Fruit fly (Drosophila melanogaster) whole organism, larva: ENCODE data around the gene CG15468.
A peak's percentile ranks its signal among the peaks of the same experiment; 100 is the strongest.

ENCODE experiments used
- noc ChIP-seq: fragments of 200-800 bp; sonication (Bioruptor generic); optimal IDR thresholded peaks from 3 replicates; lab custom pipeline; 2019; ENCODE audit warnings: missing biosample characterization, mild to moderate bottlenecking, missing genetic modification characterization, moderate library complexity

CG15468 gene

DNA sequence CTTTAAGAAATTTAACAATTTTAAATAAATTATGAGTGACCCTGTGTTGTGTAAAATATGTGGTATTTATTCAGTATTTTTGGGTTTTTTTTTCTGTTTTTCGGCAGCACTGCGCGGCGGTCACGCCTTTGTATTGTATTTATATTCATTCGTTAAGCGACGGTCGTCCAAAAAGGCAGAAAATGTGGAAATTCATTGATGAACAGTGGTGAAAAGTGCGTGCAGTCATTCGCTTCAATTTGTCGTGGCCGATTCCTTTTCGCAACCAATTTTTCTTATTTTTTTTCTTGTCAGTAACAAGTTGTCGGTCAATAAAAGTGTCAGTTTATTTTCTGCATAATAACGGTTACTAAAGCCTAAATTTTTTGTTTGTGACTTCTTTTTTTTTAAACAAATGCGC lies 21.9 kb downstream of the CG15468 start, which contains the start of gene Ptp4E:
Gene Ptp4E, plus strand, starts transcription at position 143 of the 400 bp plus-strand sequence.
- no peak for TF ChIP-seq noc (tag; lab: Kevin White, UChicago)

DNA sequence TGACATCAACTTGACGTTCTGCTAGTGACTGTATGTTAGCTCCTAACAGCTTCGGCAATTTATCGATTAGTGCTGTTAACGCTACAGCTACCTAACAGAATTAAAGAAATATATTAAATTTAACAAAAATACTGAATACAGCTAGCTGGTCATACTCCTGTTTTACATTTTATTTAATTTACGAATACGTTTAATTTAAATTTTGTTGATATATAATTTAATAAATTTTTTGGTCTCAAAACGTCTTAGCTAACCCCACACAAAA lies 22.9 kb downstream of the CG15468 start, which contains the start of gene CG44774:
Gene CG44774, minus strand, starts transcription at position 34 of the 265 bp plus-strand sequence.
- TF ChIP-seq noc (tag; lab: Kevin White, UChicago): no peak

DNA sequence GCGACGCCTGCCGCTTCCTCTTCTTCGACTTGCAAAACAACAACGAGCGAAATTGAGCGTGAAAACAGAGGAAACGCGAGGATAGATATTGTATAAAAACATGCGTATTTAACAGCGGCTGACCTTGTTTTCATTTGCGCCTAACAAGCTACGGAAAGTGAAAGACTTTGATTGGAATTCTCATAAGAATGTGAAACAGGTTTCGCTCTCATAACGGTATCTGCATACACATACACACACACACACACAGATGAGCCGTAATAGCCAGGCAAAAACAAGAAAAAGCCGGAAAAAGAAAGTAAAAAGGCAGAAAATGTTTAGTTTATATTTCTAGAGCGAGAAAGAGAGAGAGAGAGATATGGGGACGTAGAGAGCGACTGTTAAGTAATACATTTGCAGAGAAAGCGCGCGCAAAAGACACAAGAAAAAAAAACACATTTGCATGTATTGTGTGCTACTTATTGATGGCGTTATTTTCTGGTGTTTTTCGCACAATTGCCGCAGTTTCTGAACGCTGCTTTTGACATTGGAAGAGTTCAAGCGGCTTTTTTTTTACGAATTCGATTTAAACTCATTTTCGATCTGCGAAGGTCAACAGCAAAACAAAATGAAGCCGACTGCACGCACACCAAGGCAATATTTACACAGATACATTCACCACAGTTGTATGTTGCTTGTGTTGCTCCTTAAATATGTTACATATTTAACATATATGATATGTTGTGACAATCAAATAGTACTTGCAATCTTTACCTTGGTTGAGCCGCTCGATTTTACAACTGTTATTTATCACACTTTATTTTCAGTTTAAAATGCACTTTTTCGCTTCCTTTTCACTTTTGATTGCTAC lies 23.5 kb downstream of the CG15468 start:
- TF ChIP-seq noc (tag; lab: Kevin White, UChicago): no peak

DNA sequence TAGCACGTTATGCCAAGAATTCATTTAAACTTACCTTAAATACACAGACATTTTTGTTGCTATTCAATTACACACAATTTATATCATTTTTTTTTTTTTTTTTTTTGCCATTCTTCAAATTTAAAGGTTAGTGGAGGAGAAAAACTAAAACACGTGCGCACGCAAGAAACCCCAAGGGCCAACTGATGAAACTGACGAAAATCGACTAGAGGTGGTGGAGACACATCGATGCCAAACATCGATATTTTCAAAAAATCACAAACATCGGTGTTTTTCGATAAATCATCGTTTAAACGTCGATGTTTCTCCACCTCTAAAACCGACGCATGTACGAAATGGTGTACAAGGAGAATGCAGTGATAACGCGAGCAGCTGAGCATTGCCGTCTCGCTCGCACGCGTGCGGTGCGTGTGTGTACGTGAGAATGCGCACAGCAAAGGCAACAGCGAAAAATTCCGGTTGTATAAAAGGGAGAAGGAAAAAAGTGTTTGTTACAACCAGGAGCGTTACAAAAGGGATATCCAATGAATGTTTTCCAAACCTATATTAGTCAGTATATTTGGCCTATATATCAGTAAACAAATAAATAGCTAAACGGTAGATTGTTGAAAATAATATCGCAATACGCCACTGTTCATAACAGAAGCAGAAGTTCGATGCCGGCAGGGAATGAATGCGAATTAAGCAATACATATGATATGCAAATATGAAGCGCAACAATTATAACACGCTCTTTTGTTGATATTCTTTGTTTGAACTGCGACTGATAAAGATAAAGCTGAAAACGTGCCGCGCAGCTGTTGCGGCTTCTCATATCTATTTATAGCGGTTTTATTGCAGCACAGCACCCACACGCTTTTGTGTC lies 24.7 kb downstream of the CG15468 start:
- no peak for TF ChIP-seq noc (tag; lab: Kevin White, UChicago)

DNA sequence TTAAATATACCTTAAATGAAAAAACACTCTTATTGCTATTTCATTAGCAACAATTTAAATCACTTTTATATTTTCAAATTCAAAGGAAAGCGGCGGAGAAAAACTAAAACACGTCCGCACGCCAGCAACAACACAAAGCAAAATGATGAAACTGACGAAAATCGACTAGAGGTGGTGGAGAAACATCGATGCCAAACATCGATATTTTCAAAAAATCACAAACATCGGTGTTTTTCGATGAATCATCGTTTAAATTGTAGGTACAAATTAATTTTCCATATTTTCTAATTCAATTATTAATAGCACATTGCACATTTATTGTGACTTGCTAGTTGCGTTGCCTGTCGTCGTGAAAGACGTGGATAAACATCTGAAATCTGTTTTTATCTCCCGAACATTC lies 29.9 kb downstream of the CG15468 start:
- TF ChIP-seq noc (tag; lab: Kevin White, UChicago): no peak

DNA sequence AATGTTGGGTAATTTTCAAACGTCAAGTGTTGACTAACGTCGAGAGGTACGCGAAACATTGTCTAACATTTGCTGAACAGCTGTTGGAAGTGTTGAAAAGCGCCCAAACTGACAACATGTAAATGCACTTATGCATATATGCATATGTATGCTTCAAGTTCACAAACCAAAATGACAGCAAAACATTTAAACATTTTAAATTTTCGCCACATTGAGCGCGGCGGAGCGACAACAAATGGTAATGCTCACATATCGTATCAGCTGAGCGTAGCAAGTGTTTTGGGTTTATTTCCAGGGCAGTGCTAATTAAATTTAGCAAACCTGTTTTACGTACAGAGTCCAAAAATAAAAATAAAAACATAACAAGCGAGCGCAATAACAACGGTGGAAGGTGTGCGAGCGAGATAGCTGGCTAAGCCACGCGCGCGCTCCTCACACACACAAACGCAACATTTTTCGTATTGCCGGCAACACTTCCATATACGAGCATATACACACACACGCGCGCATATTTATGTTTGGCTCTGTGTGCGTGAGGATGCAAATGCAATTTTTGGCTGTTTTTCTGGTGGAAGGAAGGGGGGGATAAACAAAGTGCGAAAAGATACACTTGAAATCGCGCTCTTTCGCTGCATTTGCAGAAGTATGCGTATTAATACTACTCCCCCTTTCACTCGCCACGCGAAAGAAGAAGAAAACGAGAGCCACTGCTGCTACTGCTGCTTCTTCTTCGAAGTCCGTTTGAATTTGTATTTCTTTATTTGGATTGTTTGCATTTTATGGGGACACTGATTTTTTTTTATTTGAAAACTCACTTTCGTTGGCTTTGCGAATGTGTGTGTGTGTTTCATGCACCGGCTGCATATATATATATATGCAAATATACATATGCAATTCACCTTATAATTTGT lies 30.6 kb downstream of the CG15468 start:
- peak; percentile 41 for TF ChIP-seq noc (tag; lab: Kevin White, UChicago)

DNA sequence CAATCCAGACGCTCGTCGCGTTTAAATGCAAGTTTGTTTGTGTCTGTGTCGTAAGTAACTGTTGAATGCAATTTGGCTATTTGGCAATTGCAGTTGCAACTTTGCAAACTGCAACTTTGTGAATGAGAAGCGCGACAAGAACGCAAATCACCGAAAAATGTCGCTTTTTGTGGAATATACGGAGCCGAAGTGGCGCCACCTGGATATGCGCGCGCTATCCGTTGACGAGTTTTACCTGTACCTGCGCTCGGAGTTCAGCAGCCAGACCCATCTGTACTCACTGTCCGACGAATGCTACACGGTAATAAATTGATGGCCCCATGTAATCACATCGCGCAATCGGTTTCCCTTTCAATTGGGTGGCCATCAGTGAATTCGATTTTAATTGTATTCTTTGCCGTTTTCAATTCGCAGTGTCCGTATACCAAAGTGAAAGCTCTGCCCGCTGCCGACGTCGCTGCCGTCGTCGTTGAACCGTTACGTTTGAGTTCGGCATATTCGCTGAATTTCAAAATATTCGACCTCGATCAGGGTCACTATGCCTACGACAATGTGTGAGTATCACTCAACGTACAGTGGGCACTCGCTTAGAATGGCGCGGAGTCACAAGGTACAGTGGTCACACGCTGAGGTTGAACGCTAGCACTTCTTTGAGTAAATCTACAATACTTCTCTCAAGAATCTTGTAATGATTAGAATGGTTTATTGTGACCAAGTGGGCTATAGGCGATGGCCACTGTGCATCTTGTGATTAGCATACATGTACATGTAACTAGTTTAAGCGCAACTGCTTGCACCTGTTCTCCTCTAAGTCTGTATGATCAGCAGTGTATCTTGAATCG lies 41.7 kb downstream of the CG15468 start:
- TF ChIP-seq noc (tag; lab: Kevin White, UChicago): peak; percentile 54

DNA sequence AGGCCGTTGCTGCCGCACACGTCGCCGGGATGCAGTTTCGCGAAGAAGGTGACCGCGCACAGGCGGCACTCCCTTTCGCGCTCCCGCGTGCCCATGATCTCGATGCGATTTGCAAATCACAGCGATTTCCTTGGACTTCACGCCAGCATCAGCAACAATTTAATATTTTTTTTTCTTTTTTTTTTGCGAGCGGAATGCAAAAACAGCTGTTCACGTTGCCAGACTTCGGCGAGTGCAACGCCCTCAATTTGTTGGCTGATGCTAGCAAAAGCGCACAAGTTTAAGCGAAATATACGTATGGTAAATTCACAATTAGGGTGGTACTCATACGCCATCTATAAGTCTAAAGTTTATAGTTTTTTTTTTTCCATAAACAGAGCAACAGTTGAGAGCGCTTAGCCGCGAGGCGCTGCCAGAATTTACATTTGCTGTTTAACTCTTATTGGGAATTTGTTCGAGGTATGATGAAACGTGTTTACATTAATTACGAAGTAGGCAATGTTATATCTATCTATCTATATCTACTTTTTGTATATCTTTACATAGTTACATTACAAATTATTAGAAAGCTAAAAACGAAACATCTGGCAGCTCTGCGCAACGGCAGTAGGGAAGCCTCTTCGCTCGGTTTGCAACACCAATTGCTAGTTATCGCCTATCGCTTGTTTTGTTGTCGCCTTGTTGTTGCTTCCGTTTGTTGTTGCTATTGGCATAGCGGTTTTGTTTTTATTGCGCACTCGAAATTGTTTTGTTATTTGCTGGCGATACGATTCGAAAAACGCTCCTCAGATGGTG lies 42.5 kb downstream of the CG15468 start, which contains the start of the genes CG4041 and Hgsnat:
Gene CG4041, minus strand, starts transcription at position 220 of the 795 bp plus-strand sequence.
Gene Hgsnat, plus strand, starts transcription at position 503 of the 795 bp plus-strand sequence.
- TF ChIP-seq noc (tag; lab: Kevin White, UChicago): peak; percentile 5

DNA sequence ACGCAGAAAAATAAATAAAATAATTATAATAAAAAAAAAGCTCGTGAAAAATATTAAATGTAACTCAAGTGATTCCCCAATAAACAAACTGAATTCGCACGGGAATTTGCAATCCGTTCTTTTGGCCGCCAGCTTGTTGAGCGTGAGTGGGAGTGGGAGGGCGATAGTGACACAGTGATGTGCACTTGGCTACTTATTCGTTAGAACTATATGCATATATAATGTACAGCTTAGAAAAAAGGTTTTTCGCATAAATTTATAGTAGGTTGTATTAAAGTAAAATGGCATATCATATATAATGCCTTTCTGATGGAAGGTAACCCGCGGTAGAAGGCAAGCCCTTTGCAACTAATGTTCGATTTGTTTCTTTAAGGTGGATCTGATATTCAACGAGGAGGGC lies 48.6 kb downstream of the CG15468 start:
- TF ChIP-seq noc (tag; lab: Kevin White, UChicago): no peak

DNA sequence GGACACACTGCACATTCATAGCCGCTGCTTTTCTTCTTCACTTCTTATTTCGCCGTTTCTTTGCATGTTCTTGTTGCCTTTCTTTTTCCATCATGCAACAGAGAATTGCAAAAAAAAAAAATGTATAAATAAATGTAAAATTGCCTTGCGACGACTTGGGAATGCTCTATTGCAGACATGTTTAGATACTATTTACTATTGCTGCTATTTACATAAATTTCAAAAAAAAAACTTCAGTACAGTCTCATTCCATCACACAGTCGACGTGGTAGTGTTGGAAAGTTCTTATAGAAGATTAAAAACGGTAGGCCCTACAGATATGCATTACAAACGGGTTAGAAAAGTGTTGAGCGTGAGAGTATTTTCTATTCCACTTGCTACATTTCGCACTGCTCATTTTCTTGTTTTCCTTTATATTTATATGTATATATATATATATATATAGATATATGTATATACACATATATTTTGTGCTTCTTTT lies 49.1 kb downstream of the CG15468 start:
- no peak for TF ChIP-seq noc (tag; lab: Kevin White, UChicago)

DNA sequence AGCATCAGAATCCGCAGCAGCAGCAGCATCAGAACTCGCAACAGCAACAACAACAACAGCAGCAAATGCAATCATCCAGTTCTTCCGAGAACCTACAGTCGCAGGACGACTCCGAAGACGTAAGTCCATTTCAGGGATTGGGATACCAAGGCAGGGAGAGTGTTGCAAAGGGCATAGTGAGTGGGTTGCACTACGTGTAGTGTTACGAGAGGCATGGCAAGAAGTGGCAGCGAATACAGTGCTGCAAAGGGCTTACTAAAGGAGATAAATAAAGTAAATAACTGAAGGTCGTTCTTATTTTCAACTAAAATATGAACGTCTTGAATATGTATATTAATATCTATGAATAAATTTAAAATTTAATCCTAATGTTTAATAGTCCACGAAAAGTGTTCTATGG lies 49.9 kb downstream of the CG15468 start:
- TF ChIP-seq noc (tag; lab: Kevin White, UChicago): no peak

DNA sequence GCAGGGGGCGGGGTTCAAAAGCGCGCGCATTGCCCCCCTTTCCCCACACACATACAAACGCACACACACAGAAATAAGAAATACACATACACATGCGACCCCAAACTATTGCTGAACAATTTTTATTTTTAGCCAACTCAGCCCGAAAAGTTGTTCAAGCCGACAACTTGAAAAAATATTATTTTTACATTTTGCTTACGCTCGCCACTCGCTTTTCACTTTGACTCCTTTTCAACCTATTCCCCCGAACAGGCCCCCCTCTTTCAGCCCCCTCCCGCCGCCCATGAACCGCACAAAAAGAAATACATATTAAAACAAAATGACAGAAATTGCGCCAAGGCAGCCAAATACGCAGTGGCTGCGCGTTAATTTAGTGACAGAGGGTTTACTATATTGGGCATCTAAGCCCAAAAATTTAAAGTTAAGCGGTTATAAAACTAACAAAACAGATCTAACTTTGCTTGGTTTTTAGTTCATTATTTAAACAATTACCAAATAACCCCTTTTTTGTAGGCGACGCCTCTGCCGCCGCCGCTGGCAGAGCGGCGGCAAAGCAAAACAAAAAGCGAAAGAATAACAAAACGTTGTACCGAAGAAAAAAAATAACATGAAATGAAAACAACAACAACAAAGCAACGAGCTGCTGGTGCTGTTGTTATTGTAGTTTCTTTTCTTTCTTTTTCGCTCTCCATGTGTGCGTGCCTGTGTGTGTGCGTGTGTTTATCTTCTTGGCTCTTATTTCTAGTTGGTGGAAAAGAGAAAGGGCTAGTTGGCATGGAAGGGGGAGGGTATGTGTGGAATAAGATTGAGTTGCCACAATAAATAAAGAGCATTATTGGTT lies 50.8 kb downstream of the CG15468 start:
- TF ChIP-seq noc (tag; lab: Kevin White, UChicago): peak; percentile 100
